Worm (Caenorhabditis elegans) whole organism, midembryonic: ENCODE data around the gene mog-4.

Experiments used
- T22C8.4 ChIP-seq: fragments of 200-800 bp; sonication (Bioruptor generic); IDR thresholded peaks from 2 replicates; pipeline ENCODE4 v1.3.6; 2022; ENCODE audit warnings: missing genetic modification characterization, missing compliant biosample characterization
- cog-1 ChIP-seq: sonication (generic microtip); optimal IDR thresholded peaks from 2 replicates; lab custom pipeline; 2016; ENCODE audit warnings: missing genetic modification characterization, missing compliant biosample characterization
- flt-1 ChIP-seq: fragments of 200-800 bp; sonication (Bioruptor generic); IDR thresholded peaks from 2 replicates; pipeline ENCODE4 v1.3.6; 2022; ENCODE audit warnings: missing genetic modification characterization, missing compliant biosample characterization
- klf-2 ChIP-seq: fragments of 200-800 bp; sonication (Bioruptor generic); conservative IDR thresholded peaks from 2 replicates; pipeline ENCODE4 v1.3.6; 2022; ENCODE audit warnings: missing genetic modification reagents, missing genetic modification characterization, missing compliant biosample characterization
- ref-1 ChIP-seq: fragments of 200-800 bp; sonication (Bioruptor generic); conservative IDR thresholded peaks from 2 replicates; pipeline ENCODE4 v1.3.6; 2022; ENCODE audit warnings: missing genetic modification reagents, missing genetic modification characterization, missing compliant biosample characterization
- tab-1 ChIP-seq: fragments of 200-800 bp; sonication (Bioruptor generic); IDR thresholded peaks from 2 replicates; pipeline ENCODE4 v1.3.6; 2022; ENCODE audit warnings: missing genetic modification characterization, missing compliant biosample characterization
- ztf-23 ChIP-seq: fragments of 200-800 bp; sonication (Bioruptor generic); IDR thresholded peaks from 2 replicates; pipeline ENCODE4 v1.3.6; 2022; ENCODE audit warnings: missing genetic modification reagents, missing genetic modification characterization, missing compliant biosample characterization
- ztf-29 ChIP-seq: fragments of 200-800 bp; sonication (Bioruptor generic); IDR thresholded peaks from 2 replicates; pipeline ENCODE4 v1.3.6; 2022; ENCODE audit warnings: missing genetic modification reagents, missing genetic modification characterization, missing compliant biosample characterization

ce11 chrII:14592629-14593028, 31.2 kb upstream of the mog-4 start:
- no peak for TF ChIP-seq cog-1
- no peak for TF ChIP-seq T22C8.4 (GFP tag; lab: Robert Waterston, UW)
- no peak for TF ChIP-seq ztf-29
- no peak for TF ChIP-seq ref-1
- TF ChIP-seq flt-1 (GFP tag; lab: Robert Waterston, UW) = no peak
- no peak for TF ChIP-seq ztf-23 (GFP tag; lab: Robert Waterston, UW)
- no peak for TF ChIP-seq tab-1
- no peak for TF ChIP-seq klf-2 (GFP tag; lab: Robert Waterston, UW)
